Worm (Caenorhabditis elegans) whole organism, L4 larva: ENCODE results near the gene F49F1.15.

Source experiments
- F10B5.3 ChIP-seq: sonication (generic microtip); optimal IDR thresholded peaks from 2 replicates; lab custom pipeline; 2016; ENCODE audit warnings: mild to moderate bottlenecking, missing genetic modification characterization, missing compliant biosample characterization
- F44E2.7 ChIP-seq: fragments of 200-800 bp; sonication (Bioruptor generic); IDR thresholded peaks from 2 replicates; pipeline ENCODE4 v2.1.2; 2022; ENCODE audit warnings: missing genetic modification characterization, missing compliant biosample characterization
- F49E8.2 ChIP-seq: sonication (generic microtip); optimal IDR thresholded peaks from 2 replicates; lab custom pipeline; 2016; ENCODE audit warnings: missing compliant biosample characterization, mild to moderate bottlenecking, missing genetic modification characterization, borderline replicate concordance
- T20F7.1 ChIP-seq: fragments of 200-800 bp; sonication (Bioruptor generic); optimal IDR thresholded peaks from 2 replicates; lab custom pipeline; 2018; ENCODE audit warnings: mild to moderate bottlenecking, missing genetic modification characterization, missing compliant biosample characterization
- T26A8.4 ChIP-seq: fragments of 200-800 bp; sonication (Bioruptor generic); IDR thresholded peaks from 2 replicates; pipeline ENCODE4 v1.3.6; 2022; ENCODE audit warnings: missing genetic modification characterization, missing compliant biosample characterization
- Y48G9A.11 ChIP-seq: fragments of 200-800 bp; sonication (Bioruptor generic); IDR thresholded peaks from 2 replicates; pipeline ENCODE4 v1.3.6; 2022; ENCODE audit warnings: missing genetic modification reagents, missing genetic modification characterization, missing compliant biosample characterization
- ZK337.2 ChIP-seq: fragments of 200-800 bp; sonication (Bioruptor generic); IDR thresholded peaks from 2 replicates; pipeline ENCODE4 v1.3.6; 2022; ENCODE audit warnings: missing genetic modification reagents, missing genetic modification characterization, missing compliant biosample characterization
- aha-1 ChIP-seq: fragments of 150-350 bp; peaks from one replicate; lab custom pipeline; 2014; ENCODE audit warnings: missing biosample characterization, missing genetic modification characterization
- ceh-82 ChIP-seq: sonication (generic microtip); optimal IDR thresholded peaks from 2 replicates; lab custom pipeline; 2017; ENCODE audit warnings: missing biosample characterization, missing genetic modification characterization
- daf-16 ChIP-seq, 3 experiments: sonication (generic microtip); optimal IDR thresholded peaks; 2 replicates each; lab custom pipeline; 2016 to 2017; ENCODE audit warnings: missing genetic modification characterization in 3 of 3, missing genetic modification reagents in 3 of 3, mild to moderate bottlenecking in 2 of 3, missing compliant biosample characterization in 2 of 3, missing biosample characterization in 1 of 3, moderate library complexity in 1 of 3
- daf-19 ChIP-seq: fragments of 200-800 bp; sonication (Bioruptor generic); conservative IDR thresholded peaks from 2 replicates; pipeline ENCODE4 v1.3.6; 2022; ENCODE audit warnings: missing genetic modification characterization, missing compliant biosample characterization
- dve-1 ChIP-seq: sonication (generic microtip); optimal IDR thresholded peaks from 2 replicates; lab custom pipeline; 2017; ENCODE audit warnings: antibody characterized with exemption, mild to moderate bottlenecking, missing genetic modification characterization, missing compliant biosample characterization; ENCODE audit not compliant: insufficient read depth
- fkh-10 ChIP-seq: fragments of 150-350 bp; optimal IDR thresholded peaks from 2 replicates; lab custom pipeline; 2014; ENCODE audit warnings: missing biosample characterization, missing genetic modification reagents, missing genetic modification characterization
- hif-1 ChIP-seq, 2 experiments: sonication (generic microtip); optimal IDR thresholded peaks; 2 replicates each; lab custom pipeline; 2016 to 2017; ENCODE audit warnings: missing compliant biosample characterization in 2 of 2, missing genetic modification characterization in 2 of 2, missing genetic modification reagents in 2 of 2, missing genotype in 2 of 2, mild to moderate bottlenecking in 1 of 2
- hlh-30 ChIP-seq: sonication (generic microtip); optimal IDR thresholded peaks from 2 replicates; lab custom pipeline; 2017; ENCODE audit warnings: antibody characterized with exemption, mild to moderate bottlenecking, missing genetic modification characterization, missing compliant biosample characterization; ENCODE audit not compliant: insufficient read depth
- lim-7 ChIP-seq: fragments of 200-800 bp; sonication (Bioruptor generic); IDR thresholded peaks from 2 replicates; pipeline ENCODE4 v1.3.6; 2022; ENCODE audit warnings: missing genetic modification characterization, missing compliant biosample characterization
- lin-39 ChIP-seq: fragments of 150-350 bp; optimal IDR thresholded peaks from 2 replicates; lab custom pipeline; 2014; ENCODE audit warnings: missing biosample characterization, missing genetic modification reagents, missing genetic modification characterization
- madf-9 ChIP-seq: fragments of 200-800 bp; sonication (Bioruptor generic); conservative IDR thresholded peaks from 2 replicates; pipeline ENCODE4 v1.3.6; 2022; ENCODE audit warnings: missing genetic modification reagents, missing genetic modification characterization, missing compliant biosample characterization
- mep-1 ChIP-seq: fragments of 150-350 bp; sonication (generic microtip); optimal IDR thresholded peaks from 3 replicates; lab custom pipeline; 2014; ENCODE audit warnings: missing biosample characterization, missing genetic modification characterization
- mes-2 ChIP-seq: sonication (generic microtip); optimal IDR thresholded peaks from 2 replicates; lab custom pipeline; 2016; ENCODE audit warnings: missing genotype, mild to moderate bottlenecking, missing genetic modification characterization, missing compliant biosample characterization; ENCODE audit not compliant: poor library complexity, severe bottlenecking
- mxl-2 ChIP-seq: fragments of 200-800 bp; sonication (Bioruptor generic); conservative IDR thresholded peaks from 2 replicates; pipeline ENCODE4 v1.3.6; 2022; ENCODE audit warnings: missing genetic modification reagents, missing genetic modification characterization, missing compliant biosample characterization
- nhr-102 ChIP-seq: sonication (generic microtip); optimal IDR thresholded peaks from 2 replicates; lab custom pipeline; 2016; ENCODE audit warnings: mild to moderate bottlenecking, missing genetic modification characterization, moderate library complexity, missing compliant biosample characterization
- nhr-111 ChIP-seq: fragments of 200-800 bp; sonication (Bioruptor generic); optimal IDR thresholded peaks from 2 replicates; lab custom pipeline; 2018; ENCODE audit warnings: mild to moderate bottlenecking, missing genetic modification characterization, missing compliant biosample characterization
- nhr-237 ChIP-seq: sonication (generic microtip); optimal IDR thresholded peaks from 2 replicates; lab custom pipeline; 2017; ENCODE audit warnings: missing biosample characterization, missing genetic modification characterization
- nhr-28 ChIP-seq: fragments of 150-350 bp; optimal IDR thresholded peaks from 2 replicates; lab custom pipeline; 2014; ENCODE audit warnings: missing biosample characterization, missing genetic modification characterization
- saeg-2 ChIP-seq: fragments of 200-800 bp; sonication (Bioruptor generic); IDR thresholded peaks from 2 replicates; pipeline ENCODE4 v1.3.6; 2022; ENCODE audit warnings: missing genetic modification reagents, missing genetic modification characterization, missing compliant biosample characterization
- sdz-12 ChIP-seq: fragments of 200-800 bp; sonication (Bioruptor generic); optimal IDR thresholded peaks from 2 replicates; lab custom pipeline; 2018; ENCODE audit warnings: mild to moderate bottlenecking, missing genetic modification characterization, missing compliant biosample characterization
- snpc-1.2 ChIP-seq: fragments of 200-800 bp; sonication (Bioruptor generic); IDR thresholded peaks from 2 replicates; pipeline ENCODE4 v1.3.6; 2022; ENCODE audit warnings: missing genetic modification reagents, missing genetic modification characterization, missing compliant biosample characterization
- spr-1 ChIP-seq: sonication (generic microtip); optimal IDR thresholded peaks from 2 replicates; lab custom pipeline; 2016; ENCODE audit warnings: mild to moderate bottlenecking, missing genetic modification characterization, missing compliant biosample characterization
- unc-62 ChIP-seq, 3 experiments: fragments of 150-350 bp in 1 of 3; sonication (generic microtip); optimal IDR thresholded peaks in 2 of 3; peaks in 1 of 3; 1 replicate in 1 of 3; 2 replicates in 2 of 3; lab custom pipeline; 2014 to 2017; ENCODE audit warnings: missing biosample characterization in 3 of 3, missing genetic modification characterization in 3 of 3, missing genetic modification reagents in 3 of 3, missing genotype in 1 of 3
- zag-1 ChIP-seq: fragments of 150-350 bp; optimal IDR thresholded peaks from 2 replicates; lab custom pipeline; 2014; ENCODE audit warnings: missing biosample characterization, missing genetic modification characterization
- zfp-2 ChIP-seq: sonication (generic microtip); optimal IDR thresholded peaks from 2 replicates; lab custom pipeline; 2016; ENCODE audit warnings: mild to moderate bottlenecking, missing genetic modification characterization, missing compliant biosample characterization
- zip-11 ChIP-seq: fragments of 200-800 bp; sonication (Bioruptor generic); IDR thresholded peaks from 2 replicates; pipeline ENCODE4 v1.3.6; 2022; ENCODE audit warnings: missing genetic modification characterization, missing compliant biosample characterization
- ztf-7 ChIP-seq: fragments of 150-350 bp; optimal IDR thresholded peaks from 2 replicates; lab custom pipeline; 2014; ENCODE audit warnings: missing biosample characterization, missing genetic modification characterization

F49F1.15 gene

ce11 chrIV:4112387-4112786 lies 2.0 kb downstream of the F49F1.15 start, which contains the start of gene F49F1.14:
TSS of gene F49F1.14 (minus strand) at chrIV:4112487.
- TF ChIP-seq nhr-237 (tag; lab: Kevin White, UChicago) (no peak), dve-1 (tag; lab: Kevin White, UChicago) (no peak), nhr-102 (tag; lab: Kevin White, UChicago) (no peak), zag-1 (tag; lab: Kevin White, UChicago) (no peak), F10B5.3 (tag; lab: Kevin White, UChicago) (no peak), fkh-10 (GFP tag; lab: Kevin White, UChicago) (no peak), aha-1 (tag; lab: Kevin White, UChicago) (no peak), lim-7 (GFP tag; lab: Robert Waterston, UW) (no peak), saeg-2 (no peak), ztf-7 (tag; lab: Kevin White, UChicago) (no peak), zip-11 (GFP tag; lab: Robert Waterston, UW) (no peak)
- TF ChIP-seq, all 104 proteins: peak for 0

DNA sequence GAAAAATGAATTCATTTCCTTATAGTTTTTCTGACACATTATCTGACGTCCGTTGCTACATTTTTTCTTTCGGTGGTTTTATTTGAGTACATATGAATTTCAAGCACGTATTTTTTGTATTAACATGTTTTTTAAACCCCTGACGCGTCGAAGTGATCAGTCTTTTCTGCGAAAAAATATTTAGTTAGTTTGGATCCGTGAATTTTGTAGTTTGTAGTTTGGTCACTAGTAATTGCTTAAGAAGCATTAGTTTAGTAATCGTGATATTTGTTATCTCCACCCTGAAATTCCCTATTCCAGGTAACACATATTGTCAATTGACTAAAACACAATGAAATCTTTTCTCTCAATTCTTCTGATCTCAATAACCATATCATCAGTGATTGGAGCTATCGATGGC lies 5.7 kb downstream of the F49F1.15 start, which contains the start of gene C35B1.7:
C35B1.7 (plus strand) TSS at position 301 of the 400 bp plus-strand sequence.
- TF ChIP-seq nhr-111: no peak
- no peak for TF ChIP-seq mxl-2
- no peak for TF ChIP-seq ceh-82 (tag; lab: Kevin White, UChicago)
- TF ChIP-seq ZK337.2 (GFP tag; lab: Robert Waterston, UW): no peak
- no peak for TF ChIP-seq spr-1 (tag; lab: Kevin White, UChicago)
- no peak for TF ChIP-seq zag-1 (tag; lab: Kevin White, UChicago)

DNA sequence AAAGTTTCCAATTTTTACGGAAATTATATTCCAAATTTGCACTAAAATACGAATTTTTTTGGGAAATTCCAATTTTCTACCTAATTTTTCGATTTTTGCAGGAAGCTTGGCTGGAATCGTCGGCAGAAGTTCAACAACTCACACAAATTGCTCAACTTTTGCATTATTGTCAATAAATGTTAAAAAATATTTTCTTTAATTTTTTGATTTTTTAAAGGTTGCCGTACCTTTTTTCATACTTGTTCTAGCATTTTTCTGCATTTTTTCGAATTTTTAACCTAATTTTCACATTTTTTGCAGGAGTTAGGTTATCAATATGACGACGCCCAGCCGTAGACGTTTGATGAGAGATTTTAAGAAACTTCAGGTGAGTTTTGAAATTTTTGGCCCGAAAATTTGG lies 11.7 kb downstream of the F49F1.15 start, which contains the start of gene ubc-1:
ubc-1 (plus strand) TSS at position 301 of the 400 bp plus-strand sequence.
- TF ChIP-seq unc-62 (GFP tag; optimal IDR thresholded peaks at IDR 0.05 in 1 of 2; lab: Kevin White, UChicago) (peak in 1 of 2 experiments; percentile 58), unc-62 (tag; optimal IDR thresholded peaks at IDR 0.05; lab: Kevin White, UChicago) (no peak), lin-39 (tag; lab: Kevin White, UChicago) (no peak)
- TF ChIP-seq, all 104 proteins: peak for 1

- no peak for TF ChIP-seq daf-19 (GFP tag; lab: Robert Waterston, UW)
- TF ChIP-seq T26A8.4: no peak
- TF ChIP-seq hlh-30: peak; percentile 45
- TF ChIP-seq F44E2.7: no peak
- TF ChIP-seq Y48G9A.11 (GFP tag; lab: Robert Waterston, UW): no peak
- TF ChIP-seq T20F7.1 (GFP tag; lab: Kevin White, UChicago): no peak
- no peak for TF ChIP-seq mes-2 (tag; lab: Kevin White, UChicago)
- TF ChIP-seq daf-16 (GFP tag; optimal IDR thresholded peaks at IDR 0.05; lab: Kevin White, UChicago): peak in 1 of 2 experiments; percentile 95
- TF ChIP-seq daf-16 (tag; optimal IDR thresholded peaks at IDR 0.05; lab: Kevin White, UChicago): no peak
Measured at ce11 chrIV:4099773-4100172, 14.7 kb downstream of the F49F1.15 start.

DNA sequence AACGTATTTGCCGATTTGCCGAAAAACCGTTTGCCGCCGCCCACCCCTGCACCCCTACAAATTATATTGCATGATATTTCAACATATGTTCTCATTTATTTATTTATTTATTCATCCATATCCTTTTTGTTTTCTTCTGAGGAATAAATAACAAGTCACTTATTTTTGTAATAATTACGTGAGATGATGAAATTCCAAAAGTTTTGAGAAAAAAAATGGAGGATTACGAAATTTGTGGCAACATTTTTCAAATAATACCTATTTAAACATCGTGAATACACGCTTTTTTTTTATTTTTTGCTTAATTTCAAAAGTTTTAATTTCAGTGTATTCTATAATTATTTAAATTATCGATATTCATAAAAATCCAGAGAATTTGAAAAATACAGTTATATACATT lies 17.5 kb downstream of the F49F1.15 start:
- TF ChIP-seq mep-1 (tag; lab: Kevin White, UChicago) (no peak), aha-1 (tag; lab: Kevin White, UChicago) (peak; percentile 61), sdz-12 (no peak), hif-1 (tag; optimal IDR thresholded peaks at IDR 0.05; lab: Kevin White, UChicago) (no peak), zag-1 (tag; lab: Kevin White, UChicago) (no peak), nhr-28 (tag; lab: Kevin White, UChicago) (no peak), F49E8.2 (tag; lab: Kevin White, UChicago) (no peak), snpc-1.2 (GFP tag; lab: Robert Waterston, UW) (no peak), madf-9 (GFP tag; lab: Robert Waterston, UW) (peak; percentile 26; the same call in 1 of the 2 replicates), zfp-2 (tag; lab: Kevin White, UChicago) (no peak)
